Fruit fly (Drosophila melanogaster): ENCODE measurements around the gene CG18666.

DNA sequence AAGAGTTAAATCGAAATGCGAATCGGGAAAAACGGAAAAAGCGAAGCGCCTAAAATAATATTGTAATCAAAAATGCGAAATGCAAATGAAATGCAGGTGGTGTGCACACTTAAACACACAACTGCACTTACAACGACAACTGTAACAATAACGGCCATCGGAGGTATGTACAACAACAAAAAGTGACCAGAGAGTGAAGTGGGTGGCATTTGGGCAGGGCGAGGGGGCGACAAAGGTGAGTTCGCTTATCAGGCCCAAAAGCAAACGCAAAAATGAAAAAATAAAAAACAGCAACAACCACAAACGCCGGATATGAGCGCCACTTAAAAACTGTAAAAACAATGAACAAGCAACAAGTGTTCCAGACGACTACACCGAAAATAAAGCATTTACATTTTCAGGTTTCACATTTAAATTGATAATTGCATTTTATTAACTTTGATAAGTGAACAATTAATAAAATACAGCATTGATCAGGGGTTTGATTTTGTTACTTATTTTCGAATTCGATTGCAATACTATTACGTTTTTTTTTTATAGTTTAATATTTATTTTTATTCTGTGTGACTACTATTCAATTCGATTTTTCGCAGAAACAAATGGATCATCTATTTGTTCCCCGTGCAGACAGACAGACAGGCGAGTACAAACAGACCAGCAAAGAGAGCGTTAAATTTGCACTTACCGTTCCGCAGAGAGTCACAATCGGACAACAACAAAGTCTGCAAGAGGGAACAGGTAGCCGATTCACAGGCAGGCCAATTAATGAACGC lies 30.7 kb downstream of the CG18666 start:
- TF ChIP-seq gfzf (GFP tag; optimal IDR thresholded peaks at IDR 0.05) (no peak), CG17612 (GFP tag; IDR thresholded peaks at IDR 0.05) (no peak), CG2199 (GFP tag; IDR thresholded peaks at IDR 0.05) (no peak), fru (optimal IDR thresholded peaks at IDR 0.05) (no peak), CG2120 (GFP tag; optimal IDR thresholded peaks at IDR 0.05) (peak; percentile 63), mirr (GFP tag; optimal IDR thresholded peaks at IDR 0.05) (no peak), pfk (GFP tag; optimal IDR thresholded peaks at IDR 0.05) (no peak), grau (tag; optimal IDR thresholded peaks at IDR 0.05) (peak; percentile 56), wor (GFP tag; IDR thresholded peaks at IDR 0.05) (no peak), tll (GFP tag; optimal IDR thresholded peaks at IDR 0.05) (no peak), BtbVII (GFP tag; optimal IDR thresholded peaks at IDR 0.05) (no peak), hkb (optimal IDR thresholded peaks at IDR 0.05) (no peak), hkb (GFP tag; IDR thresholded peaks at IDR 0.05) (no peak)

Measured in whole organism, embryonic.